Worm (Caenorhabditis elegans): ENCODE results near the gene cpi-1.
A peak's percentile ranks its signal among the peaks of the same experiment; 100 is the strongest.

Gene cpi-1

ce11 chrIV:6079925-6080324 lies 13.6 kb downstream of the cpi-1 start, which contains the start of gene ugt-19:
ugt-19 (minus strand) TSS chrIV:6079952.
- TF ChIP-seq F39B2.1 (GFP tag; IDR thresholded peaks at IDR 0.05) (no peak), nhr-80 (tag; optimal IDR thresholded peaks at IDR 0.05) (peak; percentile 71), cebp-1 (GFP tag; IDR thresholded peaks at IDR 0.05) (peak; percentile 74; the same call in 1 of the 2 replicates), cebp-1 (tag; optimal IDR thresholded peaks at IDR 0.05) (peak; percentile 89)

- TF ChIP-seq fkh-3 (tag; optimal IDR thresholded peaks at IDR 0.05) (no peak), nfya-2 (GFP tag; IDR thresholded peaks at IDR 0.05) (no peak), unc-130 (GFP tag; optimal IDR thresholded peaks at IDR 0.05) (no peak), aptf-2 (GFP tag; conservative IDR thresholded peaks at IDR 0.05) (no peak), F39B2.1 (GFP tag; IDR thresholded peaks at IDR 0.05) (no peak), F23B12.7 (tag; optimal IDR thresholded peaks at IDR 0.05; ENCODE audit: insufficient read depth) (no peak), F55B11.4 (tag; optimal IDR thresholded peaks at IDR 0.05; ENCODE audit: borderline replicate concordance, insufficient read depth) (no peak), chd-7 (tag; optimal IDR thresholded peaks at IDR 0.05) (no peak)
Measured at ce11 chrIV:6076128-6076527, 17.4 kb downstream of the cpi-1 start, which contains the start of gene cpg-20. cpg-20 (minus strand) TSS chrIV:6076228.

ce11 chrIV:6071026-6071425 lies 22.5 kb downstream of the cpi-1 start:
- TF ChIP-seq B0035.1 (tag; optimal IDR thresholded peaks at IDR 0.05) (no peak), Y95B8A.8 (GFP tag; IDR thresholded peaks at IDR 0.05) (no peak), nfyb-1 (GFP tag; IDR thresholded peaks at IDR 0.05) (0 out of 2 replicates have a peak, but pooled peaks have one; percentile 29)

ce11 chrIV:6065186-6065585 lies 28.3 kb downstream of the cpi-1 start:
- TF ChIP-seq dpl-1 (GFP tag; optimal IDR thresholded peaks at IDR 0.05): no peak
- TF ChIP-seq pha-4 (tag; optimal IDR thresholded peaks at IDR 0.05): no peak
- TF ChIP-seq nhr-80 (tag; optimal IDR thresholded peaks at IDR 0.05): no peak
- TF ChIP-seq tlf-1 (GFP tag; optimal IDR thresholded peaks at IDR 0.05): no peak
- no peak for TF ChIP-seq T07F8.4 (tag; optimal IDR thresholded peaks at IDR 0.05)
- no peak for TF ChIP-seq akir-1 (GFP tag; optimal IDR thresholded peaks at IDR 0.05)
- TF ChIP-seq Y56A3A.18 (GFP tag; IDR thresholded peaks at IDR 0.05): no peak
- no peak for TF ChIP-seq lsl-1 (GFP tag; optimal IDR thresholded peaks at IDR 0.05)
- TF ChIP-seq dox-1 (GFP tag; IDR thresholded peaks at IDR 0.05): no peak
- TF ChIP-seq F57C9.4 (tag; optimal IDR thresholded peaks at IDR 0.05): no peak
- TF ChIP-seq Y95B8A.8 (GFP tag; IDR thresholded peaks at IDR 0.05): no peak
- TF ChIP-seq ceh-100 (GFP tag; IDR thresholded peaks at IDR 0.05): no peak
- TF ChIP-seq die-1 (tag; optimal IDR thresholded peaks at IDR 0.05): no peak
- no peak for TF ChIP-seq F52B5.7 (tag; optimal IDR thresholded peaks at IDR 0.05)
- no peak for TF ChIP-seq nhr-90 (tag; optimal IDR thresholded peaks at IDR 0.05)
- TF ChIP-seq fkh-3 (tag; optimal IDR thresholded peaks at IDR 0.05): no peak
- TF ChIP-seq lin-40 (tag; optimal IDR thresholded peaks at IDR 0.05): no peak
- TF ChIP-seq B0261.1 (tag; optimal IDR thresholded peaks at IDR 0.05): no peak
- no peak for TF ChIP-seq dpff-1 (tag; optimal IDR thresholded peaks at IDR 0.05)
- TF ChIP-seq egrh-3 (GFP tag; IDR thresholded peaks at IDR 0.05): no peak

ce11 chrIV:6064657-6065056 lies 28.8 kb downstream of the cpi-1 start:
- TF ChIP-seq ceh-58 (GFP tag; IDR thresholded peaks at IDR 0.05) (no peak), lag-1 (GFP tag; IDR thresholded peaks at IDR 0.05) (no peak), madf-3 (GFP tag; IDR thresholded peaks at IDR 0.05) (no peak), repo-1 (tag; optimal IDR thresholded peaks at IDR 0.05) (no peak), ceh-27 (GFP tag; optimal IDR thresholded peaks at IDR 0.05) (peak; percentile 71), nhr-27 (tag; optimal IDR thresholded peaks at IDR 0.05) (no peak), nhr-179 (tag; optimal IDR thresholded peaks at IDR 0.05) (no peak), ZK185.1 (tag; optimal IDR thresholded peaks at IDR 0.05; ENCODE audit: poor library complexity, severe bottlenecking) (no peak)

Data from whole organism, young adult.